Fruit fly (Drosophila melanogaster) whole organism, embryonic: Measurements from ENCODE around the gene CG10481.

Source experiments
- B-H2 ChIP-seq: fragments of 200-800 bp; sonication (Bioruptor generic); optimal IDR thresholded peaks from 2 replicates; lab custom pipeline; 2018; ENCODE audit warnings: missing biosample characterization, mild to moderate bottlenecking, missing genetic modification characterization
- C15 ChIP-seq: fragments of 200-800 bp; sonication (Bioruptor generic); IDR thresholded peaks from 3 replicates; pipeline ENCODE4 v1.3.6; 2022; ENCODE audit warnings: missing biosample characterization, missing genetic modification characterization
- CG10959 ChIP-seq: fragments of 200-800 bp; sonication (Bioruptor generic); IDR thresholded peaks from 2 replicates; pipeline ENCODE4 v1.3.6; 2022; ENCODE audit warnings: missing biosample characterization, missing genetic modification characterization
- CG12942 ChIP-seq: fragments of 200-800 bp; sonication (Bioruptor generic); optimal IDR thresholded peaks from 3 replicates; lab custom pipeline; 2016; ENCODE audit warnings: missing biosample characterization, missing genetic modification characterization
- CG14441 ChIP-seq: fragments of 200-800 bp; sonication (Bioruptor generic); IDR thresholded peaks from 2 replicates; pipeline ENCODE4 v1.3.6; 2022; ENCODE audit warnings: missing biosample characterization, missing genetic modification characterization
- CG14965 ChIP-seq: fragments of 200-800 bp; sonication (Bioruptor generic); optimal IDR thresholded peaks from 2 replicates; lab custom pipeline; 2016; ENCODE audit warnings: missing biosample characterization, missing genetic modification characterization, borderline replicate concordance
- CG15514 ChIP-seq: fragments of 200-800 bp; sonication (Bioruptor generic); optimal IDR thresholded peaks from 3 replicates; lab custom pipeline; 2017; ENCODE audit warnings: missing biosample characterization, missing genetic modification characterization, mild to moderate bottlenecking, moderate library complexity, missing genetic modification reagents
- CG17359 ChIP-seq: fragments of 200-800 bp; sonication (Bioruptor generic); optimal IDR thresholded peaks from 3 replicates; lab custom pipeline; 2018; ENCODE audit warnings: missing biosample characterization, mild to moderate bottlenecking, missing genetic modification characterization, moderate library complexity
- CG17829 ChIP-seq: fragments of 200-800 bp; optimal IDR thresholded peaks from 2 replicates; lab custom pipeline; 2019; ENCODE audit warnings: missing biosample characterization, mild to moderate bottlenecking, missing genetic modification characterization, moderate library complexity
- CG18262 ChIP-seq: fragments of 200-800 bp; optimal IDR thresholded peaks from 3 replicates; lab custom pipeline; 2019; ENCODE audit warnings: missing biosample characterization, mild to moderate bottlenecking, missing genetic modification characterization, moderate library complexity
- CG2712 ChIP-seq: fragments of 200-800 bp; optimal IDR thresholded peaks from 3 replicates; lab custom pipeline; 2019; ENCODE audit warnings: missing biosample characterization, mild to moderate bottlenecking, missing genetic modification characterization, moderate library complexity
- CG30020 ChIP-seq: fragments of 200-800 bp; optimal IDR thresholded peaks from 2 replicates; lab custom pipeline; 2019; ENCODE audit warnings: missing biosample characterization, mild to moderate bottlenecking, missing genetic modification characterization, moderate library complexity
- CG3163 ChIP-seq: fragments of 200-800 bp; sonication (Bioruptor generic); optimal IDR thresholded peaks from 3 replicates; lab custom pipeline; 2016; ENCODE audit warnings: missing biosample characterization, missing genetic modification characterization
- CG42726 ChIP-seq: fragments of 200-800 bp; sonication (Bioruptor generic); IDR thresholded peaks from 2 replicates; pipeline ENCODE4 v1.3.6; 2022; ENCODE audit warnings: missing biosample characterization, missing genetic modification characterization; ENCODE audit not compliant: partially characterized antibody
- CG4328 ChIP-seq: fragments of 200-800 bp; sonication (Bioruptor generic); optimal IDR thresholded peaks from 3 replicates; lab custom pipeline; 2017; ENCODE audit warnings: missing biosample characterization, missing genetic modification reagents, missing genetic modification characterization
- CG4730 ChIP-seq: fragments of 200-800 bp; sonication (Bioruptor generic); IDR thresholded peaks from 2 replicates; pipeline ENCODE4 v1.3.6; 2022; ENCODE audit warnings: missing biosample characterization, missing genetic modification characterization
- CG5180 ChIP-seq: fragments of 200-800 bp; sonication (Bioruptor generic); optimal IDR thresholded peaks from 3 replicates; lab custom pipeline; 2017; ENCODE audit warnings: missing biosample characterization, missing genetic modification characterization, mild to moderate bottlenecking, moderate library complexity, missing genetic modification reagents
- CG8281 ChIP-seq: fragments of 200-800 bp; sonication (Bioruptor generic); optimal IDR thresholded peaks from 2 replicates; lab custom pipeline; 2018; ENCODE audit warnings: missing biosample characterization, mild to moderate bottlenecking, missing genetic modification characterization, moderate library complexity
- CG9797 ChIP-seq: fragments of 200-800 bp; sonication (Bioruptor generic); optimal IDR thresholded peaks from 3 replicates; lab custom pipeline; 2018; ENCODE audit warnings: missing biosample characterization, mild to moderate bottlenecking, missing genetic modification characterization
- Camta ChIP-seq: fragments of 200-800 bp; sonication (Bioruptor generic); optimal IDR thresholded peaks from 2 replicates; lab custom pipeline; 2016; ENCODE audit warnings: missing biosample characterization, missing genetic modification characterization
- D ChIP-seq, 2 experiments: fragments of 200-800 bp in 1 of 2; fragments of >200 bp in 1 of 2; sonication (Bioruptor generic) in 1 of 2; optimal IDR thresholded peaks; 2 replicates in 1 of 2; 3 replicates in 1 of 2; lab custom pipeline; 2017; ENCODE audit warnings: mild to moderate bottlenecking in 1 of 2, missing biosample characterization in 1 of 2, missing genetic modification characterization in 1 of 2, missing genetic modification reagents in 1 of 2
- Hey ChIP-seq: fragments of 200-800 bp; sonication (Bioruptor generic); optimal IDR thresholded peaks from 3 replicates; lab custom pipeline; 2018; ENCODE audit warnings: missing biosample characterization, mild to moderate bottlenecking, missing genetic modification characterization
- MBD-R2 ChIP-seq: fragments of 200-800 bp; sonication (Bioruptor generic); IDR thresholded peaks from 2 replicates; pipeline ENCODE4 v1.3.6; 2022; ENCODE audit warnings: missing biosample characterization, missing genetic modification characterization
- Med ChIP-seq: fragments of 200-800 bp; sonication (Bioruptor generic); peaks from one replicate; lab custom pipeline; 2016; ENCODE audit warnings: missing biosample characterization, missing genetic modification characterization, mild to moderate bottlenecking, inconsistent platforms, moderate library complexity
- Nf-YC ChIP-seq: fragments of 200-800 bp; optimal IDR thresholded peaks from 3 replicates; lab custom pipeline; 2019; ENCODE audit warnings: missing biosample characterization, mild to moderate bottlenecking, missing genetic modification characterization, moderate library complexity
- Rx ChIP-seq: fragments of 200-800 bp; sonication (Bioruptor generic); IDR thresholded peaks from 2 replicates; pipeline ENCODE4 v1.3.6; 2022; ENCODE audit warnings: missing biosample characterization, missing genetic modification characterization
- Sry-β ChIP-seq: fragments of 200-800 bp; sonication (Bioruptor generic); optimal IDR thresholded peaks from 2 replicates; lab custom pipeline; 2018; ENCODE audit warnings: missing biosample characterization, mild to moderate bottlenecking, missing genetic modification characterization, moderate library complexity
- ap ChIP-seq: fragments of 200-800 bp; sonication (Bioruptor generic); IDR thresholded peaks from 2 replicates; pipeline ENCODE4 v1.3.6; 2022; ENCODE audit warnings: missing biosample characterization, missing genetic modification characterization
- ase ChIP-seq: fragments of 200-800 bp; sonication (Bioruptor generic); IDR thresholded peaks from 3 replicates; pipeline ENCODE4 v1.3.6; 2022; ENCODE audit warnings: missing biosample characterization, missing genetic modification characterization
- ato ChIP-seq: fragments of 200-800 bp; sonication (Bioruptor generic); IDR thresholded peaks from 2 replicates; pipeline ENCODE4 v1.3.6; 2022; ENCODE audit warnings: missing biosample characterization, missing genetic modification characterization; ENCODE audit not compliant: partially characterized antibody
- bab2 ChIP-seq: fragments of 200-800 bp; sonication (Bioruptor generic); optimal IDR thresholded peaks from 2 replicates; lab custom pipeline; 2016; ENCODE audit warnings: missing biosample characterization, missing genetic modification characterization
- ci ChIP-seq: fragments of 200-800 bp; sonication (Bioruptor generic); IDR thresholded peaks from 3 replicates; pipeline ENCODE4 v1.3.6; 2022; ENCODE audit warnings: missing biosample characterization, missing genetic modification characterization
- crc ChIP-seq: fragments of 200-800 bp; sonication (Bioruptor generic); optimal IDR thresholded peaks from 2 replicates; lab custom pipeline; 2016; ENCODE audit warnings: missing biosample characterization, missing genetic modification characterization
- dmrt11E ChIP-seq: fragments of 200-800 bp; sonication (Bioruptor generic); optimal IDR thresholded peaks from 3 replicates; lab custom pipeline; 2018; ENCODE audit warnings: missing biosample characterization, mild to moderate bottlenecking, missing genetic modification characterization, moderate library complexity
- fd96Cb ChIP-seq: fragments of 200-800 bp; sonication (Bioruptor generic); optimal IDR thresholded peaks from 2 replicates; lab custom pipeline; 2018; ENCODE audit warnings: missing biosample characterization, mild to moderate bottlenecking, missing genetic modification characterization, moderate library complexity
- gsb-n ChIP-seq: fragments of 200-800 bp; sonication (Bioruptor generic); optimal IDR thresholded peaks from 3 replicates; lab custom pipeline; 2018; ENCODE audit warnings: missing biosample characterization, mild to moderate bottlenecking, missing genetic modification characterization
- lab ChIP-seq: fragments of 200-800 bp; sonication (Bioruptor generic); optimal IDR thresholded peaks from 3 replicates; lab custom pipeline; 2017; ENCODE audit warnings: missing biosample characterization, missing genetic modification characterization, mild to moderate bottlenecking, moderate library complexity, missing genetic modification reagents
- luna ChIP-seq: fragments of 200-800 bp; sonication (Bioruptor generic); optimal IDR thresholded peaks from 2 replicates; lab custom pipeline; 2016; ENCODE audit warnings: missing biosample characterization, missing genetic modification characterization
- mam ChIP-seq: fragments of 200-800 bp; sonication (Bioruptor generic); optimal IDR thresholded peaks from 3 replicates; lab custom pipeline; 2016; ENCODE audit warnings: missing biosample characterization, missing genetic modification characterization
- otp ChIP-seq: fragments of 200-800 bp; sonication (Bioruptor generic); IDR thresholded peaks from 3 replicates; pipeline ENCODE4, ENCODE4 v1.3.6; 2022; ENCODE audit warnings: missing biosample characterization, missing genetic modification characterization
- p53 ChIP-seq: fragments of 200-800 bp; sonication (Bioruptor generic); optimal IDR thresholded peaks from 2 replicates; lab custom pipeline; 2016; ENCODE audit warnings: missing biosample characterization, missing genetic modification characterization
- peb ChIP-seq: fragments of 200-800 bp; sonication (Bioruptor generic); IDR thresholded peaks from 2 replicates; pipeline ENCODE4 v1.3.6; 2022; ENCODE audit warnings: missing biosample characterization, missing genetic modification characterization
- pho ChIP-seq: fragments of 200-800 bp; sonication (Bioruptor generic); optimal IDR thresholded peaks from 2 replicates; lab custom pipeline; 2016; ENCODE audit warnings: missing biosample characterization, missing genetic modification characterization
- pnt ChIP-seq: fragments of 200-800 bp; sonication (Bioruptor generic); optimal IDR thresholded peaks from 3 replicates; lab custom pipeline; 2016; ENCODE audit warnings: missing biosample characterization, missing genetic modification characterization
- rib ChIP-seq: fragments of 200-800 bp; sonication (Bioruptor generic); IDR thresholded peaks from 2 replicates; pipeline ENCODE4 v1.3.6; 2022; ENCODE audit warnings: missing biosample characterization, missing genetic modification characterization
- sens-2 ChIP-seq: fragments of 200-800 bp; sonication (Bioruptor generic); IDR thresholded peaks from 2 replicates; pipeline ENCODE4 v1.3.6; 2022; ENCODE audit warnings: missing biosample characterization, missing genetic modification characterization
- sima ChIP-seq: fragments of 200-800 bp; sonication (Bioruptor generic); optimal IDR thresholded peaks from 2 replicates; lab custom pipeline; 2016; ENCODE audit warnings: missing biosample characterization, missing genetic modification characterization
- slou ChIP-seq: fragments of 200-800 bp; sonication (Bioruptor generic); optimal IDR thresholded peaks from 3 replicates; lab custom pipeline; 2016; ENCODE audit warnings: missing biosample characterization, missing genetic modification characterization
- trem ChIP-seq: fragments of 200-800 bp; optimal IDR thresholded peaks from 3 replicates; lab custom pipeline; 2019; ENCODE audit warnings: missing biosample characterization, mild to moderate bottlenecking, missing genetic modification characterization, moderate library complexity
- zen ChIP-seq: fragments of 200-800 bp; sonication (Bioruptor generic); optimal IDR thresholded peaks from 3 replicates; lab custom pipeline; 2018; ENCODE audit warnings: missing biosample characterization, mild to moderate bottlenecking, missing genetic modification characterization, moderate library complexity

CG10481 gene

dm6 chr2L:19865539-19866068, 26.7 kb downstream of the CG10481 start (continued):
- TF ChIP-seq CG4328 (GFP tag; lab: Kevin White, UChicago): peak; percentile 54
- TF ChIP-seq ato: no peak
- TF ChIP-seq Nf-YC (tag; lab: Kevin White, UChicago): peak; percentile 57
- peak; percentile 75; the same call in 1 of the 2 replicates for TF ChIP-seq rib
- peak; percentile 87 for TF ChIP-seq CG3163 (GFP tag; lab: Kevin White, UChicago)
- peak; percentile 95 for TF ChIP-seq CG17829
- peak; percentile 87 for TF ChIP-seq sima
- TF ChIP-seq peb: peak; percentile 88
- peak; percentile 97 for TF ChIP-seq gsb-n (tag; lab: Kevin White, UChicago)
- no peak for TF ChIP-seq CG42726 (GFP tag; lab: Robert Waterston, UW)
- TF ChIP-seq CG14965: peak; percentile 65
- peak; percentile 94 for TF ChIP-seq Camta (GFP tag; lab: Kevin White, UChicago)
- TF ChIP-seq C15: peak; percentile 72; the same call in 2 of the 3 replicates
- TF ChIP-seq CG5180 (GFP tag; lab: Kevin White, UChicago): peak; percentile 78
- TF ChIP-seq slou (GFP tag; lab: Kevin White, UChicago): peak; percentile 75
- TF ChIP-seq CG8281 (tag; lab: Kevin White, UChicago): peak; percentile 79
- peak; percentile 98 for TF ChIP-seq otp
- peak; percentile 94 for TF ChIP-seq pho
- peak; percentile 94 for TF ChIP-seq crc
- TF ChIP-seq CG12942 (GFP tag; lab: Kevin White, UChicago): peak; percentile 93
- peak; percentile 88 for TF ChIP-seq fd96Cb (tag; lab: Kevin White, UChicago)
- peak; percentile 96 for TF ChIP-seq Sry-β (GFP tag; lab: Kevin White, UChicago)
- TF ChIP-seq D (optimal IDR thresholded peaks at IDR 0.05; lab: Kevin White, UChicago): peak; percentile 45
- TF ChIP-seq D (GFP tag; optimal IDR thresholded peaks at IDR 0.05; lab: Kevin White, UChicago): peak; percentile 87
- peak; percentile 95 for TF ChIP-seq lab
- peak; percentile 8 for TF ChIP-seq CG9797
- peak; percentile 73 for TF ChIP-seq CG10959 (GFP tag; lab: Robert Waterston, UW)
- peak; percentile 95 for TF ChIP-seq dmrt11E (tag; lab: Kevin White, UChicago)
- TF ChIP-seq trem (tag; lab: Kevin White, UChicago): peak; percentile 87
- peak; percentile 82 for TF ChIP-seq luna
- TF ChIP-seq sens-2 (GFP tag; lab: Robert Waterston, UW): peak; percentile 94
- peak; percentile 67 for TF ChIP-seq Hey (tag; lab: Kevin White, UChicago)
- TF ChIP-seq CG4730 (GFP tag; lab: Robert Waterston, UW): peak; percentile 91
- TF ChIP-seq CG30020 (tag; lab: Kevin White, UChicago): peak; percentile 59
- TF ChIP-seq CG14441 (GFP tag; lab: Robert Waterston, UW): peak; percentile 96
- peak; percentile 98 for TF ChIP-seq Med
- TF ChIP-seq CG17359 (tag; lab: Kevin White, UChicago): peak; percentile 96
- TF ChIP-seq bab2 (GFP tag; lab: Kevin White, UChicago): peak; percentile 94
- peak; percentile 85 for TF ChIP-seq zen (tag; lab: Kevin White, UChicago)
- peak; percentile 89 for TF ChIP-seq MBD-R2 (GFP tag; lab: Robert Waterston, UW)
- TF ChIP-seq mam (GFP tag; lab: Kevin White, UChicago): peak; percentile 95
- TF ChIP-seq Rx (GFP tag; lab: Robert Waterston, UW): peak; percentile 90
- TF ChIP-seq ap: peak; percentile 95
- TF ChIP-seq CG15514 (GFP tag; lab: Kevin White, UChicago): peak; percentile 84
- no peak for TF ChIP-seq B-H2
- peak; percentile 99 for TF ChIP-seq ci (GFP tag; lab: Robert Waterston, UW)
- peak; percentile 92 for TF ChIP-seq pnt
- peak; percentile 92 for TF ChIP-seq ase (GFP tag; lab: Robert Waterston, UW)
- peak; percentile 88 for TF ChIP-seq p53
- peak; percentile 94 for TF ChIP-seq CG18262 (tag; lab: Kevin White, UChicago)
- TF ChIP-seq CG2712 (tag; lab: Kevin White, UChicago): peak; percentile 97
